Worm (Caenorhabditis elegans): ENCODE measurements around the gene F28B4.4.

- TF ChIP-seq ref-1 (GFP tag; conservative IDR thresholded peaks at IDR 0.05) = no peak
- no peak for TF ChIP-seq flt-1 (GFP tag; IDR thresholded peaks at IDR 0.05)
- TF ChIP-seq T22C8.4 (GFP tag; IDR thresholded peaks at IDR 0.05) = no peak
- TF ChIP-seq med-1 (GFP tag; optimal IDR thresholded peaks at IDR 0.05; ENCODE audit: insufficient read depth) = no peak
- TF ChIP-seq cog-1 (tag; optimal IDR thresholded peaks at IDR 0.05) = no peak
- TF ChIP-seq ztf-29 (GFP tag; IDR thresholded peaks at IDR 0.05) = no peak
- no peak for TF ChIP-seq tab-1 (GFP tag; IDR thresholded peaks at IDR 0.05)
- TF ChIP-seq ztf-23 (GFP tag; IDR thresholded peaks at IDR 0.05) = no peak
- no peak for TF ChIP-seq klf-2 (GFP tag; conservative IDR thresholded peaks at IDR 0.05)
These were observed 43.9 kb downstream of the F28B4.4 start, which contains the start of gene pfut-1 for ce11 chrX:3165569-3165968.

All from whole organism, midembryonic.